Worm (Caenorhabditis elegans) whole organism, L2 larva: ENCODE results near the gene K07H8.8.

Source experiments
- F13H6.1 ChIP-seq: sonication (generic microtip); optimal IDR thresholded peaks from 2 replicates; lab custom pipeline; 2016; ENCODE audit warnings: missing genetic modification characterization, missing compliant biosample characterization
- R02D3.7 ChIP-seq: fragments of 150-350 bp; optimal IDR thresholded peaks from 2 replicates; lab custom pipeline; 2014; ENCODE audit warnings: missing biosample characterization, missing genetic modification characterization
- Y55F3AM.14 ChIP-seq: fragments of 200-800 bp; sonication (Bioruptor generic); optimal IDR thresholded peaks from 2 replicates; lab custom pipeline; 2018; ENCODE audit warnings: mild to moderate bottlenecking, missing genetic modification characterization, missing compliant biosample characterization
- ZK546.5 ChIP-seq: sonication (generic microtip); optimal IDR thresholded peaks from 2 replicates; lab custom pipeline; 2017; ENCODE audit warnings: missing biosample characterization, missing genetic modification characterization
- alr-1 ChIP-seq: fragments of 150-350 bp; optimal IDR thresholded peaks from 2 replicates; lab custom pipeline; 2014; ENCODE audit warnings: missing biosample characterization, missing genetic modification characterization
- aly-2 ChIP-seq: fragments of 150-350 bp; optimal IDR thresholded peaks from 2 replicates; lab custom pipeline; 2014; ENCODE audit warnings: missing biosample characterization, missing genetic modification characterization
- ama-1 ChIP-seq: fragments of 150-350 bp; optimal IDR thresholded peaks from 2 replicates; lab custom pipeline; 2018; ENCODE audit warnings: inconsistent platforms
- blmp-1 ChIP-seq: sonication (generic microtip); optimal IDR thresholded peaks from 2 replicates; lab custom pipeline; 2017; ENCODE audit warnings: missing genetic modification characterization, mild to moderate bottlenecking, missing compliant biosample characterization, antibody characterized with exemption, moderate library complexity; ENCODE audit not compliant: insufficient read depth
- ceh-16 ChIP-seq: fragments of 150-350 bp; optimal IDR thresholded peaks from 2 replicates; lab custom pipeline; 2014; ENCODE audit warnings: missing biosample characterization, missing genetic modification characterization
- ceh-82 ChIP-seq: fragments of 150-350 bp; optimal IDR thresholded peaks from 2 replicates; lab custom pipeline; 2014; ENCODE audit warnings: missing biosample characterization, missing genetic modification characterization
- crh-2 ChIP-seq: sonication (generic microtip); optimal IDR thresholded peaks from 2 replicates; lab custom pipeline; 2017; ENCODE audit warnings: missing biosample characterization, missing genetic modification characterization
- elt-3 ChIP-seq: sonication (generic microtip); optimal IDR thresholded peaks from 2 replicates; lab custom pipeline; 2017; ENCODE audit warnings: missing biosample characterization, missing genetic modification characterization
- gmeb-1 ChIP-seq: fragments of 150-350 bp; optimal IDR thresholded peaks from 2 replicates; lab custom pipeline; 2014; ENCODE audit warnings: missing biosample characterization, missing genetic modification characterization
- lin-11 ChIP-seq: fragments of 150-350 bp; sonication (generic microtip); optimal IDR thresholded peaks from 2 replicates; lab custom pipeline; 2014; ENCODE audit warnings: missing biosample characterization, missing genetic modification characterization, inconsistent platforms, mixed read lengths
- lin-13 ChIP-seq: fragments of 150-350 bp; optimal IDR thresholded peaks from 2 replicates; lab custom pipeline; 2014; ENCODE audit warnings: missing biosample characterization, missing genetic modification reagents, missing genetic modification characterization
- lin-39 ChIP-seq: fragments of 150-350 bp; optimal IDR thresholded peaks from 2 replicates; lab custom pipeline; 2014; ENCODE audit warnings: missing biosample characterization, missing genetic modification reagents, missing genetic modification characterization
- lsy-2 ChIP-seq, 2 experiments: fragments of 150-350 bp in 1 of 2; sonication (generic microtip) in 1 of 2; optimal IDR thresholded peaks; 2 replicates each; lab custom pipeline; 2014 to 2017; ENCODE audit warnings: missing biosample characterization in 2 of 2, missing genetic modification characterization in 2 of 2
- mab-5 ChIP-seq: fragments of 150-350 bp; optimal IDR thresholded peaks from 2 replicates; lab custom pipeline; 2014; ENCODE audit warnings: missing biosample characterization, missing genetic modification characterization
- mbf-1 ChIP-seq: sonication (generic microtip); optimal IDR thresholded peaks from 2 replicates; lab custom pipeline; 2017; ENCODE audit warnings: missing biosample characterization, missing genetic modification characterization
- mdl-1 ChIP-seq, 2 experiments: fragments of 150-350 bp in 1 of 2; sonication (generic microtip) in 1 of 2; optimal IDR thresholded peaks; 2 replicates each; lab custom pipeline; 2017; ENCODE audit warnings: missing biosample characterization in 2 of 2, missing genetic modification characterization in 2 of 2
- nhr-10 ChIP-seq: sonication (generic microtip); optimal IDR thresholded peaks from 2 replicates; lab custom pipeline; 2017; ENCODE audit warnings: missing biosample characterization, missing genetic modification characterization
- nhr-12 ChIP-seq: fragments of 150-350 bp; optimal IDR thresholded peaks from 2 replicates; lab custom pipeline; 2014; ENCODE audit warnings: missing biosample characterization, missing genetic modification characterization
- nhr-21 ChIP-seq: fragments of 150-350 bp; optimal IDR thresholded peaks from 2 replicates; lab custom pipeline; 2014; ENCODE audit warnings: missing biosample characterization, missing genetic modification characterization
- nhr-23 ChIP-seq: fragments of 150-350 bp; optimal IDR thresholded peaks from 2 replicates; lab custom pipeline; 2014; ENCODE audit warnings: missing biosample characterization, missing genetic modification reagents, missing genetic modification characterization
- peb-1 ChIP-seq: fragments of 150-350 bp; optimal IDR thresholded peaks from 2 replicates; lab custom pipeline; 2014; ENCODE audit warnings: missing biosample characterization, missing genetic modification characterization
- sem-4 ChIP-seq: fragments of 150-350 bp; optimal IDR thresholded peaks from 2 replicates; lab custom pipeline; 2014; ENCODE audit warnings: missing biosample characterization, missing genetic modification reagents, missing genetic modification characterization
- skn-1 ChIP-seq: sonication (generic microtip); optimal IDR thresholded peaks from 2 replicates; lab custom pipeline; 2017; ENCODE audit warnings: missing biosample characterization, missing genetic modification characterization
- sma-3 ChIP-seq: sonication (generic microtip); optimal IDR thresholded peaks from 2 replicates; lab custom pipeline; 2016; ENCODE audit warnings: missing genetic modification reagents, missing genetic modification characterization, missing compliant biosample characterization
- sma-9 ChIP-seq, 2 experiments: fragments of 150-350 bp in 1 of 2; sonication (generic microtip) in 1 of 2; optimal IDR thresholded peaks; 2 replicates each; lab custom pipeline; 2014 to 2016; ENCODE audit warnings: missing genetic modification characterization in 2 of 2, mild to moderate bottlenecking in 1 of 2, missing biosample characterization in 1 of 2, missing compliant biosample characterization in 1 of 2, missing genetic modification reagents in 1 of 2, moderate library complexity in 1 of 2
- snpc-4 ChIP-seq: fragments of 150-350 bp; optimal IDR thresholded peaks from 2 replicates; lab custom pipeline; 2014; ENCODE audit warnings: missing biosample characterization, missing genetic modification characterization
- unc-39 ChIP-seq: fragments of 150-350 bp; optimal IDR thresholded peaks from 2 replicates; lab custom pipeline; 2014; ENCODE audit warnings: missing biosample characterization, missing genetic modification characterization
- unc-55 ChIP-seq: fragments of 150-350 bp; sonication (generic microtip); optimal IDR thresholded peaks from 3 replicates; lab custom pipeline; 2014; ENCODE audit warnings: missing biosample characterization, missing genetic modification reagents, missing genetic modification characterization
- unc-62 ChIP-seq: fragments of 150-350 bp; optimal IDR thresholded peaks from 2 replicates; lab custom pipeline; 2014; ENCODE audit warnings: missing biosample characterization, missing genetic modification reagents, missing genetic modification characterization
- zag-1 ChIP-seq: fragments of 150-350 bp; optimal IDR thresholded peaks from 2 replicates; lab custom pipeline; 2014; ENCODE audit warnings: missing biosample characterization, missing genetic modification characterization
- ztf-11 ChIP-seq: sonication (generic microtip); optimal IDR thresholded peaks from 2 replicates; lab custom pipeline; 2017; ENCODE audit warnings: missing biosample characterization, missing genetic modification characterization

Gene K07H8.8

ce11 chrIV:8273334-8273733 lies 5.1 kb upstream of the K07H8.8 start:
- no peak for TF ChIP-seq ceh-16 (tag; lab: Kevin White, UChicago)
- TF ChIP-seq Y55F3AM.14 (GFP tag; lab: Kevin White, UChicago), result no peak
- no peak for TF ChIP-seq ama-1 (lab: Kevin White, UChicago)
- TF ChIP-seq sem-4 (tag; lab: Kevin White, UChicago), result no peak
- TF ChIP-seq elt-3 (tag; lab: Kevin White, UChicago), result no peak
- no peak for TF ChIP-seq nhr-12 (tag; lab: Kevin White, UChicago)
- no peak for TF ChIP-seq ztf-11 (tag; lab: Kevin White, UChicago)
- TF ChIP-seq sma-3, result no peak
- TF ChIP-seq snpc-4, result no peak
- TF ChIP-seq unc-62 (GFP tag; lab: Kevin White, UChicago), result no peak
- TF ChIP-seq alr-1 (tag; lab: Kevin White, UChicago), result no peak
- no peak for TF ChIP-seq nhr-10 (tag; lab: Kevin White, UChicago)
- TF ChIP-seq unc-55, result no peak
- no peak for TF ChIP-seq mdl-1 (tag; optimal IDR thresholded peaks at IDR 0.05; lab: Kevin White, UChicago)
- TF ChIP-seq, all 48 proteins: peak for 0

DNA sequence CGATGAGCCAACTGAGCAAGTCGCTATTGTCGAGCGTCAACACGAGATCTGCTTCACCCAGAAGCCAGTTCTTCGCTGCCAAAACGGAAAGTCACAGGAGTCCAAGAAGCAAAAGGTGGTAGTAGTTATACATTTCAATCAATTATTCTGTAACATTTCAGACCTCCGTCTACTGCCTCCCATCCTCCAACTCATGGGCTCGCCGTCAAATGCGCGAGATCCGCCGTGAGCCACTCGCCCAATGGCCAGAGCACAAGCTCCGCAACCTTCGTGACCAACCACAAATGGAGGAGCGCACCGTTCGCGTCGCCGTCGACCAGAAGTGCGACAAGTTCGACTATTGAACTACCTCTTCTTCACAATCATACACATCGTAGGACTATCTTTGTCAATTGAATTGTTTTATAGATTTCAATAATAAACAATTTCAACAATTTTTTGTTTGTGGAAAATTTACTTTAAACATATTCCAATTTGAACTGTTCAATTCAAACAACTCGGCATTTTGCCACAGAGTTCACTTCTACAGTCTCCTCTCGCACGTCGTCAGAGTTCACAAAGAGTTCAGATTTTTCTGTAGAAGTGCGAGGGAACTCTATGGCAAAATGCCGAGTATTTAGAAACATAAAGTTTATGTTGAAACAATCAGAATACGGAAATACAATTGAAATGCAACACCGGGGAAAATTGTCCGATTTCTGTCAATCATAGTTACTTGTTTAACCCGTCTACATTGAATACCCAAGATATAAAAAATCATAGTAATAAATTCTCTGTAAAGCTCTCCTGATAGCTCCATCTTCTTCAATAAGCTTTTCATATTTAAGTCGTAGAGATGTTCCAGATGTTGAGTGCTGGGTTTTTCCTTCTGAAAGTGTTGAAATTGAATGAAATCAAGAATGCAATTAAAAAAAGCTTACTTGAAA lies 1.9 kb downstream of the K07H8.8 start:
- TF ChIP-seq ztf-11 (tag; lab: Kevin White, UChicago) (no peak), skn-1 (tag; lab: Kevin White, UChicago) (no peak), aly-2 (tag; lab: Kevin White, UChicago) (no peak), mab-5 (tag; lab: Kevin White, UChicago) (no peak), ZK546.5 (tag; lab: Kevin White, UChicago) (no peak), blmp-1 (tag; lab: Kevin White, UChicago) (no peak), sma-9 (GFP tag; optimal IDR thresholded peaks at IDR 0.05; lab: Kevin White, UChicago) (no peak), sma-9 (tag; optimal IDR thresholded peaks at IDR 0.05; lab: Kevin White, UChicago) (no peak), nhr-10 (tag; lab: Kevin White, UChicago) (no peak), ama-1 (lab: Kevin White, UChicago) (no peak), nhr-23 (tag; lab: Kevin White, UChicago) (no peak)
- TF ChIP-seq, all 48 proteins: peak for 0

ce11 chrIV:8262671-8263070 lies 5.5 kb downstream of the K07H8.8 start:
- TF ChIP-seq crh-2 (tag; lab: Kevin White, UChicago), result no peak
- no peak for TF ChIP-seq gmeb-1
- TF ChIP-seq mbf-1, result no peak
- TF ChIP-seq nhr-12 (tag; lab: Kevin White, UChicago), result no peak
- no peak for TF ChIP-seq ama-1 (lab: Kevin White, UChicago)
- no peak for TF ChIP-seq unc-55
- no peak for TF ChIP-seq F13H6.1 (tag; lab: Kevin White, UChicago)
- TF ChIP-seq aly-2 (tag; lab: Kevin White, UChicago), result no peak
- TF ChIP-seq lin-13 (GFP tag; lab: Kevin White, UChicago), result no peak

- no peak for TF ChIP-seq ztf-11 (tag; lab: Kevin White, UChicago)
- no peak for TF ChIP-seq lin-11
- no peak for TF ChIP-seq nhr-21 (tag; lab: Kevin White, UChicago)
- no peak for TF ChIP-seq sma-9 (GFP tag; optimal IDR thresholded peaks at IDR 0.05; lab: Kevin White, UChicago)
- TF ChIP-seq sma-9 (tag; optimal IDR thresholded peaks at IDR 0.05; lab: Kevin White, UChicago), result no peak
- no peak for TF ChIP-seq peb-1
Observed at ce11 chrIV:8260848-8261638, 7.2 kb downstream of the K07H8.8 start, which contains the start of gene vit-6. Gene vit-6, plus strand, starts transcription at chrIV:8261157.

- TF ChIP-seq mdl-1 (tag; optimal IDR thresholded peaks at IDR 0.05; lab: Kevin White, UChicago), result no peak
- TF ChIP-seq ceh-82 (tag; lab: Kevin White, UChicago), result no peak
- TF ChIP-seq ZK546.5 (tag; lab: Kevin White, UChicago), result no peak
- no peak for TF ChIP-seq unc-55
- no peak for TF ChIP-seq F13H6.1 (tag; lab: Kevin White, UChicago)
- no peak for TF ChIP-seq nhr-10 (tag; lab: Kevin White, UChicago)
- TF ChIP-seq unc-39, result no peak
- TF ChIP-seq nhr-23 (tag; lab: Kevin White, UChicago), result no peak
- TF ChIP-seq alr-1 (tag; lab: Kevin White, UChicago), result no peak
- TF ChIP-seq elt-3 (tag; lab: Kevin White, UChicago), result no peak
- no peak for TF ChIP-seq lin-39 (tag; lab: Kevin White, UChicago)
- TF ChIP-seq snpc-4, result no peak
- no peak for TF ChIP-seq R02D3.7
- no peak for TF ChIP-seq zag-1 (tag; lab: Kevin White, UChicago)
- TF ChIP-seq sma-3, result no peak
- no peak for TF ChIP-seq lsy-2 (tag; optimal IDR thresholded peaks at IDR 0.05; lab: Kevin White, UChicago)
- TF ChIP-seq Y55F3AM.14 (GFP tag; lab: Kevin White, UChicago), result no peak
- no peak for TF ChIP-seq sem-4 (tag; lab: Kevin White, UChicago)
Observed at ce11 chrIV:8259904-8260303, 8.3 kb downstream of the K07H8.8 start, which contains the start of gene K07H8.7. Gene K07H8.7, minus strand, starts transcription at chrIV:8260004.
